Worm (Caenorhabditis elegans) whole organism, L2 larva: ENCODE data around the gene C56C10.4.

Experiments used
- C34F6.9 ChIP-seq: fragments of 150-350 bp; optimal IDR thresholded peaks from 2 replicates; lab custom pipeline; 2014; ENCODE audit warnings: missing biosample characterization, missing genetic modification characterization
- F13H6.1 ChIP-seq: sonication (generic microtip); optimal IDR thresholded peaks from 2 replicates; lab custom pipeline; 2016; ENCODE audit warnings: missing genetic modification characterization, missing compliant biosample characterization
- ZK546.5 ChIP-seq: sonication (generic microtip); optimal IDR thresholded peaks from 2 replicates; lab custom pipeline; 2017; ENCODE audit warnings: missing biosample characterization, missing genetic modification characterization
- aly-2 ChIP-seq: fragments of 150-350 bp; optimal IDR thresholded peaks from 2 replicates; lab custom pipeline; 2014; ENCODE audit warnings: missing biosample characterization, missing genetic modification characterization
- blmp-1 ChIP-seq: sonication (generic microtip); optimal IDR thresholded peaks from 2 replicates; lab custom pipeline; 2017; ENCODE audit warnings: missing genetic modification characterization, mild to moderate bottlenecking, missing compliant biosample characterization, antibody characterized with exemption, moderate library complexity; ENCODE audit not compliant: insufficient read depth
- ceh-16 ChIP-seq: fragments of 150-350 bp; optimal IDR thresholded peaks from 2 replicates; lab custom pipeline; 2014; ENCODE audit warnings: missing biosample characterization, missing genetic modification characterization
- ceh-82 ChIP-seq: fragments of 150-350 bp; optimal IDR thresholded peaks from 2 replicates; lab custom pipeline; 2014; ENCODE audit warnings: missing biosample characterization, missing genetic modification characterization
- crh-2 ChIP-seq: sonication (generic microtip); optimal IDR thresholded peaks from 2 replicates; lab custom pipeline; 2017; ENCODE audit warnings: missing biosample characterization, missing genetic modification characterization
- elt-3 ChIP-seq: sonication (generic microtip); optimal IDR thresholded peaks from 2 replicates; lab custom pipeline; 2017; ENCODE audit warnings: missing biosample characterization, missing genetic modification characterization
- fos-1 ChIP-seq: fragments of 150-350 bp; optimal IDR thresholded peaks from 2 replicates; lab custom pipeline; 2014; ENCODE audit warnings: missing biosample characterization, missing genetic modification characterization
- lin-13 ChIP-seq: fragments of 150-350 bp; optimal IDR thresholded peaks from 2 replicates; lab custom pipeline; 2014; ENCODE audit warnings: missing biosample characterization, missing genetic modification reagents, missing genetic modification characterization
- lin-39 ChIP-seq: fragments of 150-350 bp; optimal IDR thresholded peaks from 2 replicates; lab custom pipeline; 2014; ENCODE audit warnings: missing biosample characterization, missing genetic modification reagents, missing genetic modification characterization
- lsy-2 ChIP-seq, 2 experiments: fragments of 150-350 bp in 1 of 2; sonication (generic microtip) in 1 of 2; optimal IDR thresholded peaks; 2 replicates each; lab custom pipeline; 2014 to 2017; ENCODE audit warnings: missing biosample characterization in 2 of 2, missing genetic modification characterization in 2 of 2
- nhr-10 ChIP-seq: sonication (generic microtip); optimal IDR thresholded peaks from 2 replicates; lab custom pipeline; 2017; ENCODE audit warnings: missing biosample characterization, missing genetic modification characterization
- nhr-12 ChIP-seq: fragments of 150-350 bp; optimal IDR thresholded peaks from 2 replicates; lab custom pipeline; 2014; ENCODE audit warnings: missing biosample characterization, missing genetic modification characterization
- nhr-129 ChIP-seq: fragments of 150-350 bp; optimal IDR thresholded peaks from 2 replicates; lab custom pipeline; 2014; ENCODE audit warnings: missing biosample characterization, missing genetic modification characterization
- nhr-21 ChIP-seq: fragments of 150-350 bp; optimal IDR thresholded peaks from 2 replicates; lab custom pipeline; 2014; ENCODE audit warnings: missing biosample characterization, missing genetic modification characterization
- nhr-23 ChIP-seq: fragments of 150-350 bp; optimal IDR thresholded peaks from 2 replicates; lab custom pipeline; 2014; ENCODE audit warnings: missing biosample characterization, missing genetic modification reagents, missing genetic modification characterization
- nhr-25 ChIP-seq: fragments of 150-350 bp; sonication (generic microtip); optimal IDR thresholded peaks from 3 replicates; lab custom pipeline; 2014; ENCODE audit warnings: missing biosample characterization, missing genetic modification characterization
- nhr-6 ChIP-seq: fragments of 150-350 bp; optimal IDR thresholded peaks from 2 replicates; lab custom pipeline; 2014; ENCODE audit warnings: missing biosample characterization, missing genetic modification characterization
- nhr-77 ChIP-seq: fragments of 150-350 bp; optimal IDR thresholded peaks from 2 replicates; lab custom pipeline; 2014; ENCODE audit warnings: missing biosample characterization, missing genetic modification characterization
- sem-4 ChIP-seq: fragments of 150-350 bp; optimal IDR thresholded peaks from 2 replicates; lab custom pipeline; 2014; ENCODE audit warnings: missing biosample characterization, missing genetic modification reagents, missing genetic modification characterization
- sma-3 ChIP-seq: sonication (generic microtip); optimal IDR thresholded peaks from 2 replicates; lab custom pipeline; 2016; ENCODE audit warnings: missing genetic modification reagents, missing genetic modification characterization, missing compliant biosample characterization
- sma-9 ChIP-seq, 2 experiments: fragments of 150-350 bp in 1 of 2; sonication (generic microtip) in 1 of 2; optimal IDR thresholded peaks; 2 replicates each; lab custom pipeline; 2014 to 2016; ENCODE audit warnings: missing genetic modification characterization in 2 of 2, mild to moderate bottlenecking in 1 of 2, missing biosample characterization in 1 of 2, missing compliant biosample characterization in 1 of 2, missing genetic modification reagents in 1 of 2, moderate library complexity in 1 of 2
- unc-55 ChIP-seq: fragments of 150-350 bp; sonication (generic microtip); optimal IDR thresholded peaks from 3 replicates; lab custom pipeline; 2014; ENCODE audit warnings: missing biosample characterization, missing genetic modification reagents, missing genetic modification characterization
- zag-1 ChIP-seq: fragments of 150-350 bp; optimal IDR thresholded peaks from 2 replicates; lab custom pipeline; 2014; ENCODE audit warnings: missing biosample characterization, missing genetic modification characterization
- ztf-1 ChIP-seq: fragments of 200-800 bp; sonication (Bioruptor generic); conservative IDR thresholded peaks from 2 replicates; pipeline ENCODE4 v1.3.6; 2022; ENCODE audit warnings: missing genetic modification characterization, missing compliant biosample characterization
- ztf-11 ChIP-seq: sonication (generic microtip); optimal IDR thresholded peaks from 2 replicates; lab custom pipeline; 2017; ENCODE audit warnings: missing biosample characterization, missing genetic modification characterization
- ztf-4 ChIP-seq: fragments of 150-350 bp; optimal IDR thresholded peaks from 2 replicates; lab custom pipeline; 2014; ENCODE audit warnings: missing biosample characterization, missing genetic modification characterization

C56C10.4 gene

ce11 chrII:6610262-6610661 lies 27.4 kb downstream of the C56C10.4 start:
- no peak for TF ChIP-seq nhr-6 (tag; lab: Kevin White, UChicago)
- TF ChIP-seq C34F6.9 (tag; lab: Kevin White, UChicago) = no peak
- TF ChIP-seq F13H6.1 (tag; lab: Kevin White, UChicago) = no peak
- no peak for TF ChIP-seq nhr-77 (tag; lab: Kevin White, UChicago)
- no peak for TF ChIP-seq lin-13 (GFP tag; lab: Kevin White, UChicago)
- TF ChIP-seq nhr-10 = no peak

ce11 chrII:6612544-6612943 lies 29.7 kb downstream of the C56C10.4 start:
- peak; percentile 22 for TF ChIP-seq sma-9 (GFP tag; optimal IDR thresholded peaks at IDR 0.05; lab: Kevin White, UChicago)
- TF ChIP-seq sma-9 (tag; optimal IDR thresholded peaks at IDR 0.05; lab: Kevin White, UChicago) = no peak
- TF ChIP-seq nhr-6 (tag; lab: Kevin White, UChicago) = no peak
- TF ChIP-seq ztf-1 (GFP tag; lab: Robert Waterston, UW) = no peak
- TF ChIP-seq F13H6.1 (tag; lab: Kevin White, UChicago) = peak; percentile 3
- TF ChIP-seq ceh-16 (tag; lab: Kevin White, UChicago) = no peak
- no peak for TF ChIP-seq zag-1 (tag; lab: Kevin White, UChicago)
- TF ChIP-seq ztf-4 (tag; lab: Kevin White, UChicago) = no peak
- TF ChIP-seq ZK546.5 (tag; lab: Kevin White, UChicago) = no peak
- TF ChIP-seq lsy-2 (tag; optimal IDR thresholded peaks at IDR 0.05; lab: Kevin White, UChicago) = no peak
- TF ChIP-seq crh-2 (tag; lab: Kevin White, UChicago) = peak; percentile 48
- TF ChIP-seq fos-1 (tag; lab: Kevin White, UChicago) = peak; percentile 87

ce11 chrII:6614500-6614899 lies 31.6 kb downstream of the C56C10.4 start:
- TF ChIP-seq lsy-2 (tag; optimal IDR thresholded peaks at IDR 0.05; lab: Kevin White, UChicago) (no peak), fos-1 (tag; lab: Kevin White, UChicago) (peak; percentile 18)

ce11 chrII:6615232-6616029 lies 32.6 kb downstream of the C56C10.4 start:
- TF ChIP-seq unc-55 (no peak), nhr-77 (tag; lab: Kevin White, UChicago) (no peak), nhr-25 (tag; lab: Kevin White, UChicago) (no peak), nhr-23 (tag; lab: Kevin White, UChicago) (no peak), nhr-129 (peak; percentile 12), aly-2 (no peak), ztf-11 (tag; lab: Kevin White, UChicago) (no peak), sem-4 (tag; lab: Kevin White, UChicago) (no peak), crh-2 (tag; lab: Kevin White, UChicago) (peak; percentile 41), lin-39 (no peak), fos-1 (tag; lab: Kevin White, UChicago) (peak; percentile 92), ztf-1 (GFP tag; lab: Robert Waterston, UW) (no peak), F13H6.1 (tag; lab: Kevin White, UChicago) (peak; percentile 67), sma-9 (GFP tag; optimal IDR thresholded peaks at IDR 0.05; lab: Kevin White, UChicago) (peak; percentile 29), sma-9 (tag; optimal IDR thresholded peaks at IDR 0.05; lab: Kevin White, UChicago) (no peak)

- no peak for TF ChIP-seq ceh-16 (tag; lab: Kevin White, UChicago)
- peak; percentile 85 for TF ChIP-seq fos-1 (tag; lab: Kevin White, UChicago)
- TF ChIP-seq sma-9 (GFP tag; optimal IDR thresholded peaks at IDR 0.05; lab: Kevin White, UChicago) = peak; percentile 38
- TF ChIP-seq sma-9 (tag; optimal IDR thresholded peaks at IDR 0.05; lab: Kevin White, UChicago) = no peak
- TF ChIP-seq nhr-23 (tag; lab: Kevin White, UChicago) = no peak
These were observed 33.3 kb downstream of the C56C10.4 start for ce11 chrII:6616135-6616534.

ce11 chrII:6616770-6617169 lies 33.9 kb downstream of the C56C10.4 start, which contains the start of gene klf-3:
TSS of gene klf-3 (plus strand) at chrII:6616878.
- TF ChIP-seq blmp-1 (tag; lab: Kevin White, UChicago) (peak; percentile 1), sem-4 (tag; lab: Kevin White, UChicago) (no peak)

- TF ChIP-seq nhr-25 (tag; lab: Kevin White, UChicago) = peak; percentile 53
- TF ChIP-seq lin-13 (GFP tag; lab: Kevin White, UChicago) = no peak
- peak; percentile 22 for TF ChIP-seq sma-9 (GFP tag; optimal IDR thresholded peaks at IDR 0.05; lab: Kevin White, UChicago)
- TF ChIP-seq sma-9 (tag; optimal IDR thresholded peaks at IDR 0.05; lab: Kevin White, UChicago) = no peak
- no peak for TF ChIP-seq ceh-82 (tag; lab: Kevin White, UChicago)
- no peak for TF ChIP-seq nhr-12 (tag; lab: Kevin White, UChicago)
- no peak for TF ChIP-seq F13H6.1 (tag; lab: Kevin White, UChicago)
- peak; percentile 7 for TF ChIP-seq blmp-1 (tag; lab: Kevin White, UChicago)
- TF ChIP-seq sma-3 (GFP tag; lab: Kevin White, UChicago) = peak; percentile 14
- no peak for TF ChIP-seq elt-3
- peak; percentile 6 for TF ChIP-seq nhr-21
These were observed 36.1 kb downstream of the C56C10.4 start for ce11 chrII:6619007-6619406.
